Fruit fly (Drosophila melanogaster) whole organism, embryonic: Measurements from ENCODE around the gene Gr98b.
A peak's percentile ranks its signal among the peaks of the same experiment; 100 is the strongest.

ENCODE experiments used
- CG10147 ChIP-seq: fragments of 200-800 bp; sonication (Bioruptor generic); optimal IDR thresholded peaks from 2 replicates; lab custom pipeline; 2019; ENCODE audit warnings: missing biosample characterization, mild to moderate bottlenecking, missing genetic modification characterization, moderate library complexity
- CG10543 ChIP-seq: fragments of 200-800 bp; sonication (Bioruptor generic); optimal IDR thresholded peaks from 3 replicates; lab custom pipeline; 2017; ENCODE audit warnings: missing biosample characterization, mild to moderate bottlenecking, missing genetic modification characterization, moderate library complexity
- CG15269 ChIP-seq: fragments of 200-800 bp; sonication (Bioruptor generic); optimal IDR thresholded peaks from 2 replicates; lab custom pipeline; 2018; ENCODE audit warnings: missing biosample characterization, mild to moderate bottlenecking, missing genetic modification characterization, moderate library complexity
- CG1602 ChIP-seq: fragments of 200-800 bp; sonication (Bioruptor generic); optimal IDR thresholded peaks from 3 replicates; lab custom pipeline; 2016; ENCODE audit warnings: missing biosample characterization, missing genetic modification characterization
- CG16815 ChIP-seq: fragments of 200-800 bp; sonication (Bioruptor generic); optimal IDR thresholded peaks from 3 replicates; lab custom pipeline; 2017; ENCODE audit warnings: missing biosample characterization, mild to moderate bottlenecking, missing genetic modification characterization
- CG17829 ChIP-seq: fragments of 200-800 bp; optimal IDR thresholded peaks from 2 replicates; lab custom pipeline; 2019; ENCODE audit warnings: missing biosample characterization, mild to moderate bottlenecking, missing genetic modification characterization, moderate library complexity
- CG18011 ChIP-seq: fragments of 200-800 bp; sonication (Bioruptor generic); optimal IDR thresholded peaks from 2 replicates; lab custom pipeline; 2017; ENCODE audit warnings: missing biosample characterization, missing genetic modification characterization, mild to moderate bottlenecking, moderate library complexity, missing genotype
- CG2712 ChIP-seq: fragments of 200-800 bp; optimal IDR thresholded peaks from 3 replicates; lab custom pipeline; 2019; ENCODE audit warnings: missing biosample characterization, mild to moderate bottlenecking, missing genetic modification characterization, moderate library complexity
- CG4360 ChIP-seq: fragments of 200-800 bp; sonication (Bioruptor generic); IDR thresholded peaks from 2 replicates; pipeline ENCODE4 v1.3.6; 2022; ENCODE audit warnings: missing biosample characterization, missing genetic modification characterization
- CG5180 ChIP-seq: fragments of 200-800 bp; sonication (Bioruptor generic); optimal IDR thresholded peaks from 3 replicates; lab custom pipeline; 2017; ENCODE audit warnings: missing biosample characterization, missing genetic modification characterization, mild to moderate bottlenecking, moderate library complexity, missing genetic modification reagents
- CG6175 ChIP-seq: fragments of 200-800 bp; sonication (Bioruptor generic); IDR thresholded peaks from 3 replicates; pipeline ENCODE4 v1.3.6; 2022; ENCODE audit warnings: missing biosample characterization, missing genetic modification characterization
- CG8089 ChIP-seq: fragments of 200-800 bp; sonication (Bioruptor generic); optimal IDR thresholded peaks from 3 replicates; lab custom pipeline; 2016; ENCODE audit warnings: missing biosample characterization, missing genetic modification characterization
- CG9797 ChIP-seq: fragments of 200-800 bp; sonication (Bioruptor generic); optimal IDR thresholded peaks from 3 replicates; lab custom pipeline; 2018; ENCODE audit warnings: missing biosample characterization, mild to moderate bottlenecking, missing genetic modification characterization
- CG9932 ChIP-seq: fragments of 200-800 bp; sonication (Bioruptor generic); IDR thresholded peaks from 2 replicates; pipeline ENCODE4 v1.3.6; 2022; ENCODE audit warnings: missing biosample characterization, missing genetic modification characterization
- CTCF ChIP-seq: fragments of 200-800 bp; sonication (Bioruptor generic); optimal IDR thresholded peaks from 2 replicates; lab custom pipeline; 2017; ENCODE audit warnings: missing biosample characterization, mild to moderate bottlenecking, missing genetic modification characterization, moderate library complexity
- E2f2 ChIP-seq: fragments of 200-800 bp; sonication (Bioruptor generic); IDR thresholded peaks from 2 replicates; pipeline ENCODE4 v1.3.6; 2022; ENCODE audit warnings: missing biosample characterization, missing genetic modification characterization
- HLH54F ChIP-seq: fragments of 200-800 bp; sonication (Bioruptor generic); optimal IDR thresholded peaks from 3 replicates; lab custom pipeline; 2016; ENCODE audit warnings: missing biosample characterization, missing genetic modification characterization
- HmgD ChIP-seq: fragments of 200-800 bp; sonication (Bioruptor generic); optimal IDR thresholded peaks from 3 replicates; lab custom pipeline; 2016; ENCODE audit warnings: missing biosample characterization, missing genetic modification characterization
- Max ChIP-seq: fragments of 200-800 bp; sonication (Bioruptor generic); optimal IDR thresholded peaks from 2 replicates; lab custom pipeline; 2016; ENCODE audit warnings: missing biosample characterization, mild to moderate bottlenecking, missing genetic modification characterization
- NC2α ChIP-seq: fragments of 200-800 bp; sonication (Bioruptor generic); optimal IDR thresholded peaks from 2 replicates; lab custom pipeline; 2016; ENCODE audit warnings: missing biosample characterization, missing genetic modification characterization
- Nf-YC ChIP-seq: fragments of 200-800 bp; optimal IDR thresholded peaks from 3 replicates; lab custom pipeline; 2019; ENCODE audit warnings: missing biosample characterization, mild to moderate bottlenecking, missing genetic modification characterization, moderate library complexity
- Pdp1 ChIP-seq, 2 experiments: fragments of 200-800 bp; sonication (Bioruptor generic); optimal IDR thresholded peaks; 3 replicates each; lab custom pipeline; 2016; ENCODE audit warnings: missing biosample characterization in 2 of 2, missing genetic modification characterization in 2 of 2, mild to moderate bottlenecking in 1 of 2, moderate library complexity in 1 of 2
- Rfx ChIP-seq: fragments of 200-800 bp; sonication (Bioruptor generic); IDR thresholded peaks from 2 replicates; pipeline ENCODE4 v1.3.6; 2022; ENCODE audit warnings: missing biosample characterization, missing genetic modification characterization
- Spps ChIP-seq: fragments of 200-800 bp; sonication (Bioruptor generic); optimal IDR thresholded peaks from 2 replicates; lab custom pipeline; 2018; ENCODE audit warnings: missing biosample characterization, mild to moderate bottlenecking, missing genetic modification characterization
- Xrp1 ChIP-seq: fragments of 200-800 bp; sonication (Bioruptor generic); IDR thresholded peaks from 2 replicates; pipeline ENCODE4 v1.3.6; 2022; ENCODE audit warnings: missing biosample characterization, missing genetic modification characterization
- amos ChIP-seq: fragments of 200-800 bp; sonication (Bioruptor generic); IDR thresholded peaks from 2 replicates; pipeline ENCODE4 v1.3.6; 2022; ENCODE audit warnings: missing biosample characterization, missing genetic modification characterization; ENCODE audit not compliant: partially characterized antibody
- bbx ChIP-seq: fragments of 200-800 bp; sonication (Bioruptor generic); IDR thresholded peaks from 2 replicates; pipeline ENCODE4 v1.3.6; 2022; ENCODE audit warnings: missing biosample characterization, missing genetic modification characterization; ENCODE audit not compliant: partially characterized antibody
- bsh ChIP-seq, 2 experiments: fragments of 200-800 bp; sonication (Bioruptor generic); optimal IDR thresholded peaks; 2 replicates each; lab custom pipeline; 2017 to 2018; ENCODE audit warnings: mild to moderate bottlenecking in 2 of 2, missing biosample characterization in 2 of 2, missing genetic modification characterization in 2 of 2, moderate library complexity in 1 of 2
- chif ChIP-seq, 2 experiments: fragments of 200-800 bp; sonication (Bioruptor generic); optimal IDR thresholded peaks; 3 replicates each; lab custom pipeline; 2016; ENCODE audit warnings: missing biosample characterization in 2 of 2, missing genetic modification characterization in 2 of 2
- ci ChIP-seq: fragments of 200-800 bp; sonication (Bioruptor generic); IDR thresholded peaks from 3 replicates; pipeline ENCODE4 v1.3.6; 2022; ENCODE audit warnings: missing biosample characterization, missing genetic modification characterization
- dm ChIP-seq: fragments of 200-800 bp; sonication (Bioruptor generic); optimal IDR thresholded peaks from 3 replicates; lab custom pipeline; 2016; ENCODE audit warnings: missing biosample characterization, missing genetic modification characterization
- gfzf ChIP-seq: fragments of 200-800 bp; sonication (Bioruptor generic); optimal IDR thresholded peaks from 2 replicates; lab custom pipeline; 2016; ENCODE audit warnings: missing biosample characterization, mild to moderate bottlenecking, missing genetic modification characterization, moderate library complexity
- gro ChIP-seq: fragments of 200-800 bp; sonication (Bioruptor generic); optimal IDR thresholded peaks from 2 replicates; lab custom pipeline; 2016; ENCODE audit warnings: missing biosample characterization, missing genetic modification characterization
- hbn ChIP-seq: fragments of 200-800 bp; sonication (Bioruptor generic); IDR thresholded peaks from 2 replicates; pipeline ENCODE4 v1.3.6; 2022; ENCODE audit warnings: missing biosample characterization, missing genetic modification characterization; ENCODE audit not compliant: partially characterized antibody
- kni ChIP-seq: fragments of 200-800 bp; sonication (Bioruptor generic); optimal IDR thresholded peaks from 3 replicates; lab custom pipeline; 2017; ENCODE audit warnings: mild to moderate bottlenecking, missing biosample characterization, missing genetic modification reagents, missing genetic modification characterization
- lab ChIP-seq: fragments of 200-800 bp; sonication (Bioruptor generic); optimal IDR thresholded peaks from 3 replicates; lab custom pipeline; 2017; ENCODE audit warnings: missing biosample characterization, missing genetic modification characterization, mild to moderate bottlenecking, moderate library complexity, missing genetic modification reagents
- lmd ChIP-seq: fragments of 200-800 bp; sonication (Bioruptor generic); IDR thresholded peaks from 2 replicates; pipeline ENCODE4 v1.3.6; 2022; ENCODE audit warnings: missing biosample characterization, missing genetic modification characterization
- nerfin-2 ChIP-seq: fragments of 200-800 bp; sonication (Bioruptor generic); IDR thresholded peaks from 2 replicates; pipeline ENCODE4 v1.3.6; 2022; ENCODE audit warnings: missing biosample characterization, missing genetic modification characterization; ENCODE audit not compliant: partially characterized antibody
- pho ChIP-seq: fragments of 200-800 bp; sonication (Bioruptor generic); optimal IDR thresholded peaks from 2 replicates; lab custom pipeline; 2016; ENCODE audit warnings: missing biosample characterization, missing genetic modification characterization
- pita ChIP-seq: fragments of 200-800 bp; sonication (Bioruptor generic); optimal IDR thresholded peaks from 2 replicates; lab custom pipeline; 2017; ENCODE audit warnings: missing biosample characterization, mild to moderate bottlenecking, missing genetic modification characterization
- pnt ChIP-seq: fragments of 200-800 bp; sonication (Bioruptor generic); optimal IDR thresholded peaks from 3 replicates; lab custom pipeline; 2016; ENCODE audit warnings: missing biosample characterization, missing genetic modification characterization
- row ChIP-seq: fragments of 200-800 bp; sonication (Bioruptor generic); IDR thresholded peaks from 3 replicates; pipeline ENCODE4 v1.3.6; 2022; ENCODE audit warnings: missing biosample characterization, missing genetic modification characterization
- sqz ChIP-seq: fragments of 200-800 bp; sonication (Bioruptor generic); optimal IDR thresholded peaks from 3 replicates; lab custom pipeline; 2018; ENCODE audit warnings: missing biosample characterization, mild to moderate bottlenecking, missing genetic modification characterization
- tna ChIP-seq: fragments of 200-800 bp; sonication (Bioruptor generic); IDR thresholded peaks from 2 replicates; pipeline ENCODE4 v1.3.6; 2022; ENCODE audit warnings: missing biosample characterization, missing genetic modification characterization; ENCODE audit not compliant: partially characterized antibody
- trem ChIP-seq: fragments of 200-800 bp; optimal IDR thresholded peaks from 3 replicates; lab custom pipeline; 2019; ENCODE audit warnings: missing biosample characterization, mild to moderate bottlenecking, missing genetic modification characterization, moderate library complexity
- vvl ChIP-seq: fragments of 200-800 bp; sonication (Bioruptor generic); IDR thresholded peaks from 2 replicates; pipeline ENCODE4 v1.3.6; 2022; ENCODE audit warnings: missing biosample characterization, missing genetic modification characterization
- wek ChIP-seq: fragments of 200-800 bp; sonication (Bioruptor generic); optimal IDR thresholded peaks from 3 replicates; lab custom pipeline; 2018; ENCODE audit warnings: missing biosample characterization, mild to moderate bottlenecking, missing genetic modification characterization, moderate library complexity
- yki ChIP-seq: fragments of >200 bp; optimal IDR thresholded peaks from 3 replicates; lab custom pipeline; 2018
- zen2 ChIP-seq: fragments of 200-800 bp; sonication (Bioruptor generic); IDR thresholded peaks from 3 replicates; pipeline ENCODE4 v1.3.6; 2022; ENCODE audit warnings: missing biosample characterization, missing genetic modification characterization; ENCODE audit not compliant: partially characterized antibody

Gr98b gene

dm6 chr3R:27558660-27559319, 16.5 kb downstream of the Gr98b start, which contains the start of gene Klp98A (continued):
- TF ChIP-seq CG18011 (GFP tag; lab: Kevin White, UChicago) (peak; percentile 59), ci (GFP tag; lab: Robert Waterston, UW) (peak; percentile 32; the same call in 1 of the 3 replicates), CG5180 (no peak), pita (GFP tag; lab: Kevin White, UChicago) (peak; percentile 84), lmd (GFP tag; lab: Robert Waterston, UW) (no peak), bsh (GFP tag; optimal IDR thresholded peaks at IDR 0.05; lab: Kevin White, UChicago) (peak in 1 of 2 experiments; percentile 15), CG15269 (tag; lab: Kevin White, UChicago) (no peak), Pdp1 (GFP tag; optimal IDR thresholded peaks at IDR 0.05; lab: Kevin White, UChicago) (peak in 1 of 2 experiments; percentile 67), Xrp1 (no peak), Spps (tag; lab: Kevin White, UChicago) (no peak), CG8089 (GFP tag; lab: Kevin White, UChicago) (no peak), pnt (GFP tag; lab: Kevin White, UChicago) (no peak), E2f2 (GFP tag; lab: Robert Waterston, UW) (peak; percentile 63), CG1602 (no peak), row (GFP tag; lab: Robert Waterston, UW) (peak; percentile 15; the same call in 1 of the 3 replicates), CG10543 (GFP tag; lab: Kevin White, UChicago) (no peak), Rfx (GFP tag; lab: Robert Waterston, UW) (no peak), dm (GFP tag; lab: Kevin White, UChicago) (peak; percentile 1), CG10147 (GFP tag; lab: Kevin White, UChicago) (no peak), CG6175 (no peak), kni (GFP tag; lab: Kevin White, UChicago) (peak; percentile 29), gro (GFP tag; lab: Kevin White, UChicago) (peak; percentile 50), bbx (GFP tag; lab: Robert Waterston, UW) (peak; percentile 31; the same call in 1 of the 2 replicates), tna (GFP tag; lab: Robert Waterston, UW) (no peak; the same call in 1 of the 2 replicates), gfzf (GFP tag; lab: Kevin White, UChicago) (peak; percentile 99), HLH54F (GFP tag; lab: Kevin White, UChicago) (no peak), zen2 (GFP tag; lab: Robert Waterston, UW) (no peak), CG17829 (peak; percentile 54), nerfin-2 (GFP tag; lab: Robert Waterston, UW) (no peak), yki (lab: Kevin White, UChicago) (no peak), amos (GFP tag; lab: Robert Waterston, UW) (peak; percentile 51; the same call in 1 of the 2 replicates), hbn (GFP tag; lab: Robert Waterston, UW) (no peak), CG16815 (no peak), CG4360 (peak; percentile 84), Nf-YC (tag; lab: Kevin White, UChicago) (peak; percentile 12), sqz (GFP tag; lab: Kevin White, UChicago) (peak; percentile 19), HmgD (GFP tag; lab: Kevin White, UChicago) (peak; percentile 55), chif (GFP tag; optimal IDR thresholded peaks at IDR 0.05; lab: Kevin White, UChicago) (no peak), Max (no peak), CG9797 (GFP tag; lab: Kevin White, UChicago) (peak; percentile 95), CTCF (peak; percentile 69), NC2α (no peak), vvl (GFP tag; lab: Robert Waterston, UW) (peak; percentile 17; the same call in 1 of the 2 replicates), CG9932 (peak; percentile 6; the same call in 1 of the 2 replicates), CG2712 (tag; lab: Kevin White, UChicago) (peak; percentile 50), trem (tag; lab: Kevin White, UChicago) (peak; percentile 77), lab (GFP tag; lab: Kevin White, UChicago) (peak; percentile 13), pho (GFP tag; lab: Kevin White, UChicago) (no peak), wek (GFP tag; lab: Kevin White, UChicago) (peak; percentile 9)
